Fruit fly (Drosophila melanogaster) whole organism, embryonic: ENCODE measurements around the gene CG42784.

Experiments
- Aef1 ChIP-seq: fragments of 200-800 bp; sonication (Bioruptor generic); IDR thresholded peaks from 3 replicates; pipeline ENCODE4 v1.3.6; 2022; ENCODE audit warnings: missing biosample characterization, missing genetic modification characterization
- Atf-2 ChIP-seq: fragments of 200-800 bp; sonication (Bioruptor generic); optimal IDR thresholded peaks from 2 replicates; lab custom pipeline; 2016; ENCODE audit warnings: missing biosample characterization, missing genetic modification characterization
- Atf3 ChIP-seq: fragments of 200-800 bp; sonication (Bioruptor generic); optimal IDR thresholded peaks from 3 replicates; lab custom pipeline; 2016; ENCODE audit warnings: missing biosample characterization, missing genetic modification characterization
- CG10209 ChIP-seq: fragments of 200-800 bp; sonication (Bioruptor generic); optimal IDR thresholded peaks from 3 replicates; lab custom pipeline; 2017; ENCODE audit warnings: missing biosample characterization, mild to moderate bottlenecking, missing genetic modification characterization, missing genetic modification reagents
- CG10321 ChIP-seq: fragments of 200-800 bp; sonication (Bioruptor generic); IDR thresholded peaks from 2 replicates; pipeline ENCODE4 v1.3.6; 2022; ENCODE audit warnings: missing biosample characterization, missing genetic modification characterization
- CG10366 ChIP-seq: fragments of 200-800 bp; sonication (Bioruptor generic); IDR thresholded peaks from 2 replicates; pipeline ENCODE4 v1.3.6; 2022; ENCODE audit warnings: missing biosample characterization, missing genetic modification characterization
- CG13287 ChIP-seq: fragments of 200-800 bp; sonication (Bioruptor generic); IDR thresholded peaks from 2 replicates; pipeline ENCODE4 v1.3.6; 2022; ENCODE audit warnings: missing biosample characterization, missing genetic modification characterization; ENCODE audit not compliant: partially characterized antibody
- CG14050 ChIP-seq: fragments of 200-800 bp; sonication (Bioruptor generic); IDR thresholded peaks from 3 replicates; pipeline ENCODE4 v1.3.6; 2022; ENCODE audit warnings: missing biosample characterization, missing genetic modification characterization
- CG1529 ChIP-seq: fragments of 200-800 bp; sonication (Bioruptor generic); optimal IDR thresholded peaks from 3 replicates; lab custom pipeline; 2018; ENCODE audit warnings: missing biosample characterization, missing genetic modification characterization
- CG17328 ChIP-seq: fragments of 200-800 bp; sonication (Bioruptor generic); IDR thresholded peaks from 2 replicates; pipeline ENCODE4 v1.3.6; 2022; ENCODE audit warnings: missing biosample characterization, missing genetic modification characterization
- CG17359 ChIP-seq: fragments of 200-800 bp; sonication (Bioruptor generic); optimal IDR thresholded peaks from 3 replicates; lab custom pipeline; 2018; ENCODE audit warnings: missing biosample characterization, mild to moderate bottlenecking, missing genetic modification characterization, moderate library complexity
- CG17612 ChIP-seq: fragments of 200-800 bp; sonication (Bioruptor generic); IDR thresholded peaks from 2 replicates; pipeline ENCODE4 v1.3.6; 2022; ENCODE audit warnings: missing biosample characterization, missing genetic modification characterization
- CG18764 ChIP-seq: fragments of 200-800 bp; sonication (Bioruptor generic); optimal IDR thresholded peaks from 3 replicates; lab custom pipeline; 2016; ENCODE audit warnings: missing biosample characterization, missing genetic modification characterization
- CG2889 ChIP-seq: fragments of 200-800 bp; sonication (Bioruptor generic); IDR thresholded peaks from 3 replicates; pipeline ENCODE4 v1.3.6; 2022; ENCODE audit warnings: missing biosample characterization, missing genetic modification characterization
- CG4617 ChIP-seq: fragments of 200-800 bp; sonication (Bioruptor generic); optimal IDR thresholded peaks from 3 replicates; lab custom pipeline; 2016; ENCODE audit warnings: missing biosample characterization, missing genetic modification characterization, borderline replicate concordance
- CG8359 ChIP-seq: fragments of 200-800 bp; sonication (Bioruptor generic); optimal IDR thresholded peaks from 2 replicates; lab custom pipeline; 2017; ENCODE audit warnings: missing biosample characterization, mild to moderate bottlenecking, missing genetic modification characterization, borderline replicate concordance
- D19A ChIP-seq: fragments of 200-800 bp; optimal IDR thresholded peaks from 3 replicates; lab custom pipeline; 2019; ENCODE audit warnings: missing biosample characterization, mild to moderate bottlenecking, missing genetic modification characterization, moderate library complexity
- D19B ChIP-seq: fragments of 200-800 bp; sonication (Bioruptor generic); optimal IDR thresholded peaks from 2 replicates; lab custom pipeline; 2017; ENCODE audit warnings: missing biosample characterization, mild to moderate bottlenecking, missing genetic modification characterization
- E2f1 ChIP-seq: fragments of 200-800 bp; sonication (Bioruptor generic); IDR thresholded peaks from 2 replicates; pipeline ENCODE4 v1.3.6; 2022; ENCODE audit warnings: missing biosample characterization, missing genetic modification characterization
- HLHmδ ChIP-seq: fragments of 200-800 bp; sonication (Bioruptor generic); optimal IDR thresholded peaks from 2 replicates; lab custom pipeline; 2018; ENCODE audit warnings: missing biosample characterization, mild to moderate bottlenecking, missing genetic modification characterization, moderate library complexity
- HmgD ChIP-seq: fragments of 200-800 bp; sonication (Bioruptor generic); optimal IDR thresholded peaks from 3 replicates; lab custom pipeline; 2016; ENCODE audit warnings: missing biosample characterization, missing genetic modification characterization
- Hr3 ChIP-seq: fragments of 200-800 bp; sonication (Bioruptor generic); optimal IDR thresholded peaks from 3 replicates; lab custom pipeline; 2016; ENCODE audit warnings: missing biosample characterization, missing genetic modification characterization
- Hr51 ChIP-seq, 2 experiments: fragments of 200-800 bp; sonication (Bioruptor generic); optimal IDR thresholded peaks; 2 replicates in 1 of 2; 3 replicates in 1 of 2; lab custom pipeline; 2016 to 2018; ENCODE audit warnings: missing biosample characterization in 2 of 2, missing genetic modification characterization in 2 of 2, mild to moderate bottlenecking in 1 of 2, moderate library complexity in 1 of 2
- Kr ChIP-seq: fragments of 200-800 bp; sonication (Bioruptor generic); optimal IDR thresholded peaks from 2 replicates; lab custom pipeline; 2017; ENCODE audit warnings: missing biosample characterization, mild to moderate bottlenecking, missing genetic modification characterization
- Mes4 ChIP-seq: fragments of 200-800 bp; sonication (Bioruptor generic); optimal IDR thresholded peaks from 2 replicates; lab custom pipeline; 2016; ENCODE audit warnings: missing biosample characterization, missing genetic modification characterization
- Vsx1 ChIP-seq: fragments of 200-800 bp; sonication (Bioruptor generic); optimal IDR thresholded peaks from 2 replicates; lab custom pipeline; 2017; ENCODE audit warnings: missing biosample characterization, mild to moderate bottlenecking, missing genetic modification characterization, missing genetic modification reagents
- ap ChIP-seq: fragments of 200-800 bp; sonication (Bioruptor generic); IDR thresholded peaks from 2 replicates; pipeline ENCODE4 v1.3.6; 2022; ENCODE audit warnings: missing biosample characterization, missing genetic modification characterization
- ase ChIP-seq: fragments of 200-800 bp; sonication (Bioruptor generic); IDR thresholded peaks from 3 replicates; pipeline ENCODE4 v1.3.6; 2022; ENCODE audit warnings: missing biosample characterization, missing genetic modification characterization
- bbx ChIP-seq: fragments of 200-800 bp; sonication (Bioruptor generic); IDR thresholded peaks from 2 replicates; pipeline ENCODE4 v1.3.6; 2022; ENCODE audit warnings: missing biosample characterization, missing genetic modification characterization; ENCODE audit not compliant: partially characterized antibody
- caup ChIP-seq: fragments of 200-800 bp; sonication (Bioruptor generic); optimal IDR thresholded peaks from 3 replicates; lab custom pipeline; 2017; ENCODE audit warnings: missing biosample characterization, mild to moderate bottlenecking, missing genetic modification characterization, moderate library complexity; ENCODE audit not compliant: severe bottlenecking
- da ChIP-seq: fragments of 200-800 bp; sonication (Bioruptor generic); optimal IDR thresholded peaks from 2 replicates; lab custom pipeline; 2016; ENCODE audit warnings: missing biosample characterization, missing genetic modification characterization
- dimm ChIP-seq: fragments of 200-800 bp; sonication (Bioruptor generic); IDR thresholded peaks from 2 replicates; pipeline ENCODE4 v1.3.6; 2022; ENCODE audit warnings: missing biosample characterization, missing genetic modification characterization
- dm ChIP-seq: fragments of 200-800 bp; sonication (Bioruptor generic); optimal IDR thresholded peaks from 3 replicates; lab custom pipeline; 2016; ENCODE audit warnings: missing biosample characterization, missing genetic modification characterization
- esg ChIP-seq: fragments of 200-800 bp; sonication (Bioruptor generic); conservative IDR thresholded peaks from 2 replicates; pipeline ENCODE4 v1.3.6; 2022; ENCODE audit warnings: missing biosample characterization, missing genetic modification characterization
- fd64A ChIP-seq: fragments of 200-800 bp; sonication (Bioruptor generic); optimal IDR thresholded peaks from 3 replicates; lab custom pipeline; 2018; ENCODE audit warnings: missing biosample characterization, mild to moderate bottlenecking, missing genetic modification characterization
- gt ChIP-seq: fragments of 200-800 bp; sonication (Bioruptor generic); IDR thresholded peaks from 2 replicates; pipeline ENCODE4 v1.3.6; 2022; ENCODE audit warnings: missing biosample characterization, missing genetic modification characterization
- h ChIP-seq: fragments of >200 bp; optimal IDR thresholded peaks from 2 replicates; lab custom pipeline; 2017
- ham ChIP-seq: fragments of 200-800 bp; sonication (Bioruptor generic); IDR thresholded peaks from 2 replicates; pipeline ENCODE4 v1.3.6; 2022; ENCODE audit warnings: missing biosample characterization, missing genetic modification characterization
- hbn ChIP-seq: fragments of 200-800 bp; sonication (Bioruptor generic); IDR thresholded peaks from 2 replicates; pipeline ENCODE4 v1.3.6; 2022; ENCODE audit warnings: missing biosample characterization, missing genetic modification characterization; ENCODE audit not compliant: partially characterized antibody
- her ChIP-seq: fragments of 200-800 bp; sonication (Bioruptor generic); optimal IDR thresholded peaks from 2 replicates; lab custom pipeline; 2016; ENCODE audit warnings: missing biosample characterization, missing genetic modification characterization
- inv ChIP-seq: fragments of 200-800 bp; sonication (Bioruptor generic); IDR thresholded peaks from 2 replicates; pipeline ENCODE4 v1.3.6; 2022; ENCODE audit warnings: missing biosample characterization, missing genetic modification characterization; ENCODE audit not compliant: partially characterized antibody
- jumu ChIP-seq: fragments of 200-800 bp; sonication (Bioruptor generic); optimal IDR thresholded peaks from 3 replicates; lab custom pipeline; 2016; ENCODE audit warnings: missing biosample characterization, missing genetic modification characterization
- luna ChIP-seq: fragments of 200-800 bp; sonication (Bioruptor generic); optimal IDR thresholded peaks from 2 replicates; lab custom pipeline; 2016; ENCODE audit warnings: missing biosample characterization, missing genetic modification characterization
- odd ChIP-seq: fragments of 200-800 bp; sonication (Bioruptor generic); optimal IDR thresholded peaks from 2 replicates; lab custom pipeline; 2017; ENCODE audit warnings: missing biosample characterization, mild to moderate bottlenecking, missing genetic modification characterization
- peb ChIP-seq: fragments of 200-800 bp; sonication (Bioruptor generic); IDR thresholded peaks from 2 replicates; pipeline ENCODE4 v1.3.6; 2022; ENCODE audit warnings: missing biosample characterization, missing genetic modification characterization
- pzg ChIP-seq: fragments of 200-800 bp; sonication (Bioruptor generic); optimal IDR thresholded peaks from 3 replicates; lab custom pipeline; 2018; ENCODE audit warnings: missing biosample characterization, mild to moderate bottlenecking, missing genetic modification characterization, moderate library complexity
- ro ChIP-seq: fragments of 200-800 bp; sonication (Bioruptor generic); IDR thresholded peaks from 2 replicates; pipeline ENCODE4 v1.3.6; 2022; ENCODE audit warnings: missing biosample characterization, missing genetic modification characterization
- salm ChIP-seq: fragments of 200-800 bp; sonication (Bioruptor generic); optimal IDR thresholded peaks from 2 replicates; lab custom pipeline; 2018; ENCODE audit warnings: missing biosample characterization, mild to moderate bottlenecking, missing genetic modification characterization
- tup ChIP-seq: fragments of 200-800 bp; sonication (Bioruptor generic); optimal IDR thresholded peaks from 2 replicates; lab custom pipeline; 2016; ENCODE audit warnings: missing biosample characterization, mild to moderate bottlenecking, missing genetic modification characterization, moderate library complexity
- unpg ChIP-seq: fragments of 200-800 bp; sonication (Bioruptor generic); optimal IDR thresholded peaks from 3 replicates; lab custom pipeline; 2018; ENCODE audit warnings: missing biosample characterization, mild to moderate bottlenecking, missing genetic modification characterization, moderate library complexity

Gene CG42784

dm6 chr2L:13514262-13514937 is 99.2 kb downstream of the CG42784 start (continued):
- TF ChIP-seq CG10366 (GFP tag; lab: Robert Waterston, UW): peak; percentile 60
- 0 out of 2 replicates have a peak, but pooled peaks have one; percentile 18 for TF ChIP-seq CG17612 (GFP tag; lab: Robert Waterston, UW)
- no peak for TF ChIP-seq h (lab: Kevin White, UChicago)
- peak; percentile 6 for TF ChIP-seq CG4617 (GFP tag; lab: Kevin White, UChicago)
- TF ChIP-seq peb (GFP tag; lab: Robert Waterston, UW): peak; percentile 44; the same call in 1 of the 2 replicates
- no peak for TF ChIP-seq bbx (GFP tag; lab: Robert Waterston, UW)
- TF ChIP-seq HLHmδ (GFP tag; lab: Kevin White, UChicago): no peak
- TF ChIP-seq Atf-2 (GFP tag; lab: Kevin White, UChicago): no peak
- TF ChIP-seq CG2889: peak; percentile 58; the same call in 1 of the 3 replicates
- no peak for TF ChIP-seq inv (GFP tag; lab: Robert Waterston, UW)
- peak; percentile 38 for TF ChIP-seq CG17359 (tag; lab: Kevin White, UChicago)
- TF ChIP-seq gt (GFP tag; lab: Robert Waterston, UW): no peak
- no peak for TF ChIP-seq Mes4 (GFP tag; lab: Kevin White, UChicago)
- peak; percentile 48; the same call in 1 of the 2 replicates for TF ChIP-seq ap
- peak; percentile 51 for TF ChIP-seq salm (tag; lab: Kevin White, UChicago)
- TF ChIP-seq Kr (GFP tag; lab: Kevin White, UChicago): no peak
- no peak for TF ChIP-seq da (GFP tag; lab: Kevin White, UChicago)
- TF ChIP-seq CG13287 (GFP tag; lab: Robert Waterston, UW): peak; percentile 45
- no peak for TF ChIP-seq CG18764
- TF ChIP-seq Hr51 (GFP tag; optimal IDR thresholded peaks at IDR 0.05; lab: Kevin White, UChicago): peak in 1 of 2 experiments; percentile 73
- TF ChIP-seq CG17328 (GFP tag; lab: Robert Waterston, UW): no peak
- TF ChIP-seq luna (GFP tag; lab: Kevin White, UChicago): no peak
- TF ChIP-seq CG14050 (GFP tag; lab: Robert Waterston, UW): no peak
- peak; percentile 22; the same call in 2 of the 3 replicates for TF ChIP-seq ase (GFP tag; lab: Robert Waterston, UW)
- peak; percentile 4 for TF ChIP-seq CG1529 (GFP tag; lab: Kevin White, UChicago)
- TF ChIP-seq odd (GFP tag; lab: Kevin White, UChicago): peak; percentile 37
- no peak for TF ChIP-seq dm (GFP tag; lab: Kevin White, UChicago)
- no peak for TF ChIP-seq D19A
- peak; percentile 13 for TF ChIP-seq Vsx1 (GFP tag; lab: Kevin White, UChicago)
- peak; percentile 65 for TF ChIP-seq Aef1 (GFP tag; lab: Robert Waterston, UW)
- peak; percentile 46 for TF ChIP-seq tup
- peak; percentile 47 for TF ChIP-seq E2f1 (GFP tag; lab: Robert Waterston, UW)
- no peak for TF ChIP-seq hbn (GFP tag; lab: Robert Waterston, UW)
- no peak for TF ChIP-seq pzg (GFP tag; lab: Kevin White, UChicago)
- TF ChIP-seq dimm (GFP tag; lab: Robert Waterston, UW): no peak
- no peak for TF ChIP-seq jumu (GFP tag; lab: Kevin White, UChicago)
- TF ChIP-seq fd64A: no peak
- peak; percentile 43 for TF ChIP-seq caup (GFP tag; lab: Kevin White, UChicago)
- TF ChIP-seq esg (GFP tag; lab: Robert Waterston, UW): peak; percentile 73
- peak; percentile 50 for TF ChIP-seq D19B (GFP tag; lab: Kevin White, UChicago)
- peak; percentile 51 for TF ChIP-seq CG10321 (GFP tag; lab: Robert Waterston, UW)
- no peak for TF ChIP-seq her (GFP tag; lab: Kevin White, UChicago)
- no peak for TF ChIP-seq ham (GFP tag; lab: Robert Waterston, UW)
- no peak for TF ChIP-seq Atf3 (GFP tag; lab: Kevin White, UChicago)
- TF ChIP-seq unpg (GFP tag; lab: Kevin White, UChicago): peak; percentile 72
- TF ChIP-seq ro: no peak
- TF ChIP-seq Hr3 (GFP tag; lab: Kevin White, UChicago): peak; percentile 23
- TF ChIP-seq CG10209 (GFP tag; lab: Kevin White, UChicago): peak; percentile 76
- no peak for TF ChIP-seq HmgD (GFP tag; lab: Kevin White, UChicago)
- no peak for TF ChIP-seq CG8359 (GFP tag; lab: Kevin White, UChicago)
